Worm (Caenorhabditis elegans) whole organism, L2 larva: ENCODE results near the gene F37C12.14.

Experiments used
- lin-13 ChIP-seq: fragments of 150-350 bp; optimal IDR thresholded peaks from 2 replicates; lab custom pipeline; 2014; ENCODE audit warnings: missing biosample characterization, missing genetic modification reagents, missing genetic modification characterization
- nhr-77 ChIP-seq: fragments of 150-350 bp; optimal IDR thresholded peaks from 2 replicates; lab custom pipeline; 2014; ENCODE audit warnings: missing biosample characterization, missing genetic modification characterization
- ztf-11 ChIP-seq: sonication (generic microtip); optimal IDR thresholded peaks from 2 replicates; lab custom pipeline; 2017; ENCODE audit warnings: missing biosample characterization, missing genetic modification characterization

ce11 chrIII:7198838-7199237 is 13.5 kb upstream of the F37C12.14 start, which contains the start of gene pfd-5:
- TF ChIP-seq lin-13 (GFP tag; lab: Kevin White, UChicago) (peak; percentile 22), nhr-77 (no peak), ztf-11 (tag; lab: Kevin White, UChicago) (no peak)
